Fruit fly (Drosophila melanogaster) whole organism, embryonic: ENCODE data around the gene Nf-YA.
A peak's percentile ranks its signal among the peaks of the same experiment; 100 is the strongest.

Experiments
- Asciz ChIP-seq: fragments of 200-800 bp; sonication (Bioruptor generic); optimal IDR thresholded peaks from 2 replicates; lab custom pipeline; 2017; ENCODE audit warnings: missing biosample characterization, mild to moderate bottlenecking, missing genetic modification characterization, missing genetic modification reagents
- Atf3 ChIP-seq: fragments of 200-800 bp; sonication (Bioruptor generic); optimal IDR thresholded peaks from 3 replicates; lab custom pipeline; 2016; ENCODE audit warnings: missing biosample characterization, missing genetic modification characterization
- Blimp-1 ChIP-seq: fragments of 200-800 bp; sonication (Bioruptor generic); optimal IDR thresholded peaks from 3 replicates; lab custom pipeline; 2018; ENCODE audit warnings: missing biosample characterization, missing genetic modification characterization, mild to moderate bottlenecking, moderate library complexity, missing genetic modification reagents
- CG10979 ChIP-seq: fragments of 200-800 bp; sonication (Bioruptor generic); optimal IDR thresholded peaks from 2 replicates; lab custom pipeline; 2018; ENCODE audit warnings: missing biosample characterization, mild to moderate bottlenecking, missing genetic modification characterization, moderate library complexity
- CG11093 ChIP-seq: fragments of 200-800 bp; sonication (Bioruptor generic); IDR thresholded peaks from 3 replicates; pipeline ENCODE4 v1.3.6; 2022; ENCODE audit warnings: missing biosample characterization, missing genetic modification characterization
- CG11398 ChIP-seq: fragments of 200-800 bp; sonication (Bioruptor generic); optimal IDR thresholded peaks from 2 replicates; lab custom pipeline; 2016; ENCODE audit warnings: missing biosample characterization, missing genetic modification characterization
- CG11696 ChIP-seq: fragments of 200-800 bp; sonication (Bioruptor generic); IDR thresholded peaks from 2 replicates; pipeline ENCODE4 v1.3.6; 2022; ENCODE audit warnings: missing biosample characterization, missing genetic modification characterization
- CG12769 ChIP-seq: fragments of 200-800 bp; sonication (Bioruptor generic); optimal IDR thresholded peaks from 2 replicates; lab custom pipeline; 2019; ENCODE audit warnings: missing biosample characterization, mild to moderate bottlenecking, missing genetic modification characterization, moderate library complexity
- CG12942 ChIP-seq: fragments of 200-800 bp; sonication (Bioruptor generic); optimal IDR thresholded peaks from 3 replicates; lab custom pipeline; 2016; ENCODE audit warnings: missing biosample characterization, missing genetic modification characterization
- CG16813 ChIP-seq: fragments of 200-800 bp; sonication (Bioruptor generic); IDR thresholded peaks from 3 replicates; pipeline ENCODE4 v1.3.6; 2022; ENCODE audit warnings: missing biosample characterization, missing genetic modification characterization; ENCODE audit not compliant: partially characterized antibody
- CG17361 ChIP-seq: fragments of 200-800 bp; sonication (Bioruptor generic); IDR thresholded peaks from 3 replicates; pipeline ENCODE4 v1.3.6; 2022; ENCODE audit warnings: missing biosample characterization, missing genetic modification characterization
- CG1792 ChIP-seq: fragments of 200-800 bp; sonication (Bioruptor generic); optimal IDR thresholded peaks from 2 replicates; lab custom pipeline; 2016; ENCODE audit warnings: missing biosample characterization, missing genetic modification characterization
- CG18011 ChIP-seq: fragments of 200-800 bp; sonication (Bioruptor generic); optimal IDR thresholded peaks from 2 replicates; lab custom pipeline; 2017; ENCODE audit warnings: missing biosample characterization, missing genetic modification characterization, mild to moderate bottlenecking, moderate library complexity, missing genotype
- CG31365 ChIP-seq: fragments of 200-800 bp; sonication (Bioruptor generic); optimal IDR thresholded peaks from 2 replicates; lab custom pipeline; 2018; ENCODE audit warnings: missing biosample characterization, mild to moderate bottlenecking, missing genetic modification characterization
- CG31441 ChIP-seq: fragments of 200-800 bp; sonication (Bioruptor generic); IDR thresholded peaks from 2 replicates; pipeline ENCODE4 v1.3.6; 2022; ENCODE audit warnings: missing biosample characterization, missing genetic modification characterization
- CG32532 ChIP-seq: fragments of 200-800 bp; sonication (Bioruptor generic); IDR thresholded peaks from 2 replicates; pipeline ENCODE4 v1.3.6; 2022; ENCODE audit warnings: missing biosample characterization, missing genetic modification characterization
- CG34376 ChIP-seq: fragments of 200-800 bp; sonication (Bioruptor generic); optimal IDR thresholded peaks from 2 replicates; lab custom pipeline; 2018; ENCODE audit warnings: missing biosample characterization, mild to moderate bottlenecking, missing genetic modification characterization
- CG34422 ChIP-seq: fragments of 200-800 bp; sonication (Bioruptor generic); IDR thresholded peaks from 3 replicates; pipeline ENCODE4 v1.3.6; 2022; ENCODE audit warnings: missing biosample characterization, missing genetic modification characterization
- CG3726 ChIP-seq: fragments of 200-800 bp; sonication (Bioruptor generic); IDR thresholded peaks from 3 replicates; pipeline ENCODE4, ENCODE4 v1.3.6; 2022; ENCODE audit warnings: missing biosample characterization, missing genetic modification characterization
- CG4404 ChIP-seq: fragments of 200-800 bp; sonication (Bioruptor generic); IDR thresholded peaks from 2 replicates; pipeline ENCODE4 v1.3.6; 2022; ENCODE audit warnings: missing biosample characterization, missing genetic modification characterization
- CG4854 ChIP-seq: fragments of 200-800 bp; sonication (Bioruptor generic); optimal IDR thresholded peaks from 2 replicates; lab custom pipeline; 2016; ENCODE audit warnings: missing biosample characterization, missing genetic modification characterization, inconsistent platforms
- CG8089 ChIP-seq: fragments of 200-800 bp; sonication (Bioruptor generic); optimal IDR thresholded peaks from 3 replicates; lab custom pipeline; 2016; ENCODE audit warnings: missing biosample characterization, missing genetic modification characterization
- CG9609 ChIP-seq: fragments of 200-800 bp; sonication (Bioruptor generic); optimal IDR thresholded peaks from 3 replicates; lab custom pipeline; 2016; ENCODE audit warnings: missing biosample characterization, missing genetic modification characterization
- CoRest ChIP-seq: fragments of 200-800 bp; sonication (Bioruptor generic); optimal IDR thresholded peaks from 3 replicates; lab custom pipeline; 2018; ENCODE audit warnings: missing biosample characterization, mild to moderate bottlenecking, missing genetic modification characterization, moderate library complexity
- E2f1 ChIP-seq: fragments of 200-800 bp; sonication (Bioruptor generic); IDR thresholded peaks from 2 replicates; pipeline ENCODE4 v1.3.6; 2022; ENCODE audit warnings: missing biosample characterization, missing genetic modification characterization
- Gug ChIP-seq: fragments of 200-800 bp; sonication (Bioruptor generic); IDR thresholded peaks from 4 replicates; pipeline ENCODE4 v1.3.6; 2022; ENCODE audit warnings: missing biosample characterization, missing genetic modification characterization
- HmgZ ChIP-seq: fragments of 200-800 bp; sonication (Bioruptor generic); optimal IDR thresholded peaks from 2 replicates; lab custom pipeline; 2018; ENCODE audit warnings: missing biosample characterization, mild to moderate bottlenecking, missing genetic modification characterization
- Hr3 ChIP-seq: fragments of 200-800 bp; sonication (Bioruptor generic); optimal IDR thresholded peaks from 3 replicates; lab custom pipeline; 2016; ENCODE audit warnings: missing biosample characterization, missing genetic modification characterization
- Hr51 ChIP-seq, 2 experiments: fragments of 200-800 bp; sonication (Bioruptor generic); optimal IDR thresholded peaks; 2 replicates in 1 of 2; 3 replicates in 1 of 2; lab custom pipeline; 2016 to 2018; ENCODE audit warnings: missing biosample characterization in 2 of 2, missing genetic modification characterization in 2 of 2, mild to moderate bottlenecking in 1 of 2, moderate library complexity in 1 of 2
- Kr ChIP-seq: fragments of 200-800 bp; sonication (Bioruptor generic); optimal IDR thresholded peaks from 2 replicates; lab custom pipeline; 2017; ENCODE audit warnings: missing biosample characterization, mild to moderate bottlenecking, missing genetic modification characterization
- Mad ChIP-seq: fragments of 200-800 bp; sonication (Bioruptor generic); optimal IDR thresholded peaks from 2 replicates; lab custom pipeline; 2016; ENCODE audit warnings: missing biosample characterization, missing genetic modification characterization
- Opbp ChIP-seq: fragments of 200-800 bp; sonication (Bioruptor generic); IDR thresholded peaks from 3 replicates; pipeline ENCODE4 v1.3.6; 2022; ENCODE audit warnings: missing biosample characterization, missing genetic modification characterization; ENCODE audit not compliant: partially characterized antibody
- Optix ChIP-seq: fragments of 200-800 bp; sonication (Bioruptor generic); IDR thresholded peaks from 3 replicates; pipeline ENCODE4 v1.3.6; 2022; ENCODE audit warnings: missing biosample characterization, missing genetic modification characterization
- ash1 ChIP-seq: fragments of 200-800 bp; sonication (Bioruptor generic); optimal IDR thresholded peaks from 2 replicates; lab custom pipeline; 2018; ENCODE audit warnings: missing biosample characterization, mild to moderate bottlenecking, missing genetic modification characterization
- bigmax ChIP-seq: fragments of 200-800 bp; sonication (Bioruptor generic); optimal IDR thresholded peaks from 2 replicates; lab custom pipeline; 2018; ENCODE audit warnings: missing biosample characterization, mild to moderate bottlenecking, missing genetic modification characterization
- br ChIP-seq: fragments of >200 bp; optimal IDR thresholded peaks from 2 replicates; lab custom pipeline; 2017
- cad ChIP-seq: fragments of >200 bp; optimal IDR thresholded peaks from 2 replicates; lab custom pipeline; 2017; ENCODE audit warnings: missing biosample characterization, missing genetic modification characterization
- chm ChIP-seq: fragments of 200-800 bp; sonication (Bioruptor generic); IDR thresholded peaks from 2 replicates; pipeline ENCODE4 v1.3.6; 2022; ENCODE audit warnings: missing biosample characterization, missing genetic modification characterization
- corto ChIP-seq: fragments of 200-800 bp; sonication (Bioruptor generic); optimal IDR thresholded peaks from 2 replicates; lab custom pipeline; 2016; ENCODE audit warnings: missing biosample characterization, mild to moderate bottlenecking, missing genetic modification characterization, moderate library complexity
- disco-r ChIP-seq: fragments of 200-800 bp; sonication (Bioruptor generic); optimal IDR thresholded peaks from 2 replicates; lab custom pipeline; 2016; ENCODE audit warnings: missing biosample characterization, missing genetic modification characterization
- ewg ChIP-seq: fragments of 200-800 bp; sonication (Bioruptor generic); optimal IDR thresholded peaks from 3 replicates; lab custom pipeline; 2017; ENCODE audit warnings: mild to moderate bottlenecking, missing biosample characterization, missing genetic modification reagents, missing genetic modification characterization
- gcm2 ChIP-seq: fragments of 200-800 bp; sonication (Bioruptor generic); optimal IDR thresholded peaks from 2 replicates; lab custom pipeline; 2016; ENCODE audit warnings: missing biosample characterization, missing genetic modification characterization
- h ChIP-seq: fragments of >200 bp; optimal IDR thresholded peaks from 2 replicates; lab custom pipeline; 2017
- lmd ChIP-seq: fragments of 200-800 bp; sonication (Bioruptor generic); IDR thresholded peaks from 2 replicates; pipeline ENCODE4 v1.3.6; 2022; ENCODE audit warnings: missing biosample characterization, missing genetic modification characterization
- nau ChIP-seq: fragments of 200-800 bp; sonication (Bioruptor generic); optimal IDR thresholded peaks from 3 replicates; lab custom pipeline; 2017; ENCODE audit warnings: missing biosample characterization, mild to moderate bottlenecking, missing genetic modification characterization, missing genetic modification reagents
- oc ChIP-seq: fragments of 200-800 bp; sonication (Bioruptor generic); optimal IDR thresholded peaks from 2 replicates; lab custom pipeline; 2018; ENCODE audit warnings: missing biosample characterization, mild to moderate bottlenecking, missing genetic modification characterization, moderate library complexity
- sd ChIP-seq: fragments of 200-800 bp; sonication (Bioruptor generic); optimal IDR thresholded peaks from 3 replicates; lab custom pipeline; 2018; ENCODE audit warnings: missing biosample characterization, mild to moderate bottlenecking, missing genetic modification characterization, moderate library complexity
- shn ChIP-seq: fragments of 200-800 bp; sonication (Bioruptor generic); optimal IDR thresholded peaks from 3 replicates; lab custom pipeline; 2016; ENCODE audit warnings: missing biosample characterization, missing genetic modification characterization
- sna ChIP-seq: fragments of 200-800 bp; sonication (Bioruptor generic); IDR thresholded peaks from 2 replicates; pipeline ENCODE4 v1.3.6; 2022; ENCODE audit warnings: missing biosample characterization, missing genetic modification characterization; ENCODE audit not compliant: partially characterized antibody
- tio ChIP-seq: fragments of 200-800 bp; sonication (Bioruptor generic); optimal IDR thresholded peaks from 2 replicates; lab custom pipeline; 2017; ENCODE audit warnings: missing biosample characterization, missing genetic modification characterization, inconsistent platforms
- usp ChIP-seq: fragments of >200 bp; optimal IDR thresholded peaks from 2 replicates; lab custom pipeline; 2017; ENCODE audit warnings: missing biosample characterization, missing genetic modification characterization

Gene Nf-YA

dm6 chr3L:9457619-9458092 lies 15.6 kb upstream of the Nf-YA start, which contains the start of gene CG3437 (continued):
- TF ChIP-seq Asciz (GFP tag; lab: Kevin White, UChicago) = peak; percentile 98
- peak; percentile 98 for TF ChIP-seq oc (tag; lab: Kevin White, UChicago)
- TF ChIP-seq Blimp-1 (GFP tag; lab: Kevin White, UChicago) = peak; percentile 97
- peak; percentile 97 for TF ChIP-seq corto (GFP tag; lab: Kevin White, UChicago)
- TF ChIP-seq CG34376 (GFP tag; lab: Kevin White, UChicago) = peak; percentile 99
- peak; percentile 99 for TF ChIP-seq Gug (GFP tag; lab: Robert Waterston, UW)
- TF ChIP-seq CG12942 (GFP tag; lab: Kevin White, UChicago) = peak; percentile 98
- TF ChIP-seq nau (GFP tag; lab: Kevin White, UChicago) = peak; percentile 98
- TF ChIP-seq h (lab: Kevin White, UChicago) = no peak
- TF ChIP-seq CG31441 (GFP tag; lab: Robert Waterston, UW) = peak; percentile 98
- peak; percentile 99 for TF ChIP-seq CG17361
- TF ChIP-seq usp (GFP tag; lab: Kevin White, UChicago) = no peak
- peak; percentile 97 to 98 for TF ChIP-seq Hr51 (GFP tag; optimal IDR thresholded peaks at IDR 0.05; lab: Kevin White, UChicago)
- peak; percentile 71 for TF ChIP-seq Kr
- peak; percentile 99 for TF ChIP-seq CG32532 (GFP tag; lab: Robert Waterston, UW)
- peak; percentile 99 for TF ChIP-seq CG10979 (tag; lab: Kevin White, UChicago)
- TF ChIP-seq sna (GFP tag; lab: Robert Waterston, UW) = no peak; the same call in 1 of the 2 replicates
- TF ChIP-seq CG34422 = peak; percentile 100
- peak; percentile 97 for TF ChIP-seq disco-r (GFP tag; lab: Kevin White, UChicago)
- TF ChIP-seq CG11696 = peak; percentile 96
- TF ChIP-seq CG12769 (tag; lab: Kevin White, UChicago) = peak; percentile 99
- peak; percentile 99 for TF ChIP-seq lmd (GFP tag; lab: Robert Waterston, UW)
- peak; percentile 99 for TF ChIP-seq chm (GFP tag; lab: Robert Waterston, UW)
- TF ChIP-seq cad (GFP tag; lab: Kevin White, UChicago) = no peak
- no peak for TF ChIP-seq br (lab: Kevin White, UChicago)
- peak; percentile 97 for TF ChIP-seq ewg (GFP tag; lab: Kevin White, UChicago)
- peak; percentile 98 for TF ChIP-seq CG4854 (GFP tag; lab: Kevin White, UChicago)
- peak; percentile 99 for TF ChIP-seq HmgZ (tag; lab: Kevin White, UChicago)
- TF ChIP-seq E2f1 (GFP tag; lab: Robert Waterston, UW) = peak; percentile 99
- peak; percentile 96 for TF ChIP-seq ash1 (GFP tag; lab: Kevin White, UChicago)
- TF ChIP-seq CG4404 (GFP tag; lab: Robert Waterston, UW) = peak; percentile 99
- peak; percentile 99 for TF ChIP-seq CG3726 (GFP tag; lab: Robert Waterston, UW)
- TF ChIP-seq Optix (GFP tag; lab: Robert Waterston, UW) = peak; percentile 99
- TF ChIP-seq Opbp (GFP tag; lab: Robert Waterston, UW) = peak; percentile 48; the same call in 1 of the 3 replicates
- TF ChIP-seq shn (GFP tag; lab: Kevin White, UChicago) = peak; percentile 98
- TF ChIP-seq Mad (GFP tag; lab: Kevin White, UChicago) = peak; percentile 98
- peak; percentile 97 for TF ChIP-seq gcm2 (GFP tag; lab: Kevin White, UChicago)
- 0 out of 3 replicates have a peak, but pooled peaks have one; percentile 38 for TF ChIP-seq CG16813 (GFP tag; lab: Robert Waterston, UW)
- TF ChIP-seq sd (tag; lab: Kevin White, UChicago) = peak; percentile 96
- peak; percentile 98 for TF ChIP-seq Hr3 (GFP tag; lab: Kevin White, UChicago)
- peak; percentile 98 for TF ChIP-seq tio (GFP tag; lab: Kevin White, UChicago)
- peak; percentile 97 for TF ChIP-seq CG11398
- peak; percentile 99 for TF ChIP-seq CG11093 (GFP tag; lab: Robert Waterston, UW)
- TF ChIP-seq CG8089 (GFP tag; lab: Kevin White, UChicago) = peak; percentile 97
- peak; percentile 97 for TF ChIP-seq CG1792 (GFP tag; lab: Kevin White, UChicago)
- TF ChIP-seq CG9609 (GFP tag; lab: Kevin White, UChicago) = peak; percentile 98
- peak; percentile 99 for TF ChIP-seq CoRest (tag; lab: Kevin White, UChicago)
- peak; percentile 98 for TF ChIP-seq Atf3
- peak; percentile 93 for TF ChIP-seq CG31365
- peak; percentile 93 for TF ChIP-seq CG18011 (GFP tag; lab: Kevin White, UChicago)
- TF ChIP-seq bigmax = peak; percentile 77
